Worm (Caenorhabditis elegans) whole organism, L2 larva: Measurements from ENCODE around the gene Y48A6B.14.

ENCODE experiments used
- ZK546.5 ChIP-seq: sonication (generic microtip); optimal IDR thresholded peaks from 2 replicates; lab custom pipeline; 2017; ENCODE audit warnings: missing biosample characterization, missing genetic modification characterization
- crh-2 ChIP-seq: sonication (generic microtip); optimal IDR thresholded peaks from 2 replicates; lab custom pipeline; 2017; ENCODE audit warnings: missing biosample characterization, missing genetic modification characterization
- lsy-2 ChIP-seq, 2 experiments: fragments of 150-350 bp in 1 of 2; sonication (generic microtip) in 1 of 2; optimal IDR thresholded peaks; 2 replicates each; lab custom pipeline; 2014 to 2017; ENCODE audit warnings: missing biosample characterization in 2 of 2, missing genetic modification characterization in 2 of 2
- mdl-1 ChIP-seq, 2 experiments: fragments of 150-350 bp in 1 of 2; sonication (generic microtip) in 1 of 2; optimal IDR thresholded peaks; 2 replicates each; lab custom pipeline; 2017; ENCODE audit warnings: missing biosample characterization in 2 of 2, missing genetic modification characterization in 2 of 2
- nhr-21 ChIP-seq: fragments of 150-350 bp; optimal IDR thresholded peaks from 2 replicates; lab custom pipeline; 2014; ENCODE audit warnings: missing biosample characterization, missing genetic modification characterization
- nhr-25 ChIP-seq: fragments of 150-350 bp; sonication (generic microtip); optimal IDR thresholded peaks from 3 replicates; lab custom pipeline; 2014; ENCODE audit warnings: missing biosample characterization, missing genetic modification characterization
- unc-39 ChIP-seq: fragments of 150-350 bp; optimal IDR thresholded peaks from 2 replicates; lab custom pipeline; 2014; ENCODE audit warnings: missing biosample characterization, missing genetic modification characterization
- ztf-4 ChIP-seq: fragments of 150-350 bp; optimal IDR thresholded peaks from 2 replicates; lab custom pipeline; 2014; ENCODE audit warnings: missing biosample characterization, missing genetic modification characterization

ce11 chrIII:11079445-11079844 is 48.0 kb downstream of the Y48A6B.14 start, which contains the start of gene W09D6.4:
- TF ChIP-seq crh-2 (tag; lab: Kevin White, UChicago) (no peak), lsy-2 (tag; optimal IDR thresholded peaks at IDR 0.05; lab: Kevin White, UChicago) (no peak), unc-39 (tag; lab: Kevin White, UChicago) (no peak), mdl-1 (tag; optimal IDR thresholded peaks at IDR 0.05; lab: Kevin White, UChicago) (no peak), ZK546.5 (tag; lab: Kevin White, UChicago) (no peak), ztf-4 (tag; lab: Kevin White, UChicago) (no peak), nhr-25 (tag; lab: Kevin White, UChicago) (no peak), nhr-21 (no peak)
